Worm (Caenorhabditis elegans): ENCODE measurements around the gene deg-3.

DNA sequence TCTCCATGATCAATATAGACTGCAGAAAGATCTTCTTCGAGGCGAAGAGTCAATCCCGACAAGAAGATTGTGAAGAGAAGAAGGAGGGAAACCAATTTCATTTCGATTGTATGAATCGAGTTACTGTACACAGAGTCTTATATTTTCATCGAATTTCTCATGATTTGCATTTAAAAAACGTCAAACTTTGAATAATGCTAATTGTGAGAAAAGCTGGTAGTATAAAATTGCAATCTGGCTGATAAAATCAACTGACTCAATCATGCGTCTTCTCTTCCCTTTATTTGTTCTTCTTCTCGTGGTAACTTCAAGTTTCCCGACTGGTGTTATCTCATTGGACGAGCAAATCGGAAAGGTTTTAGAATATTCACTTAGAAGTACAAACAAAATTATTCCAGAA is 24.6 kb downstream of the deg-3 start, which contains the start of the genes K03B8.11 and K03B8.14:
- TF ChIP-seq hnd-1 (tag; optimal IDR thresholded peaks at IDR 0.05) (no peak), hmg-4 (GFP tag; optimal IDR thresholded peaks at IDR 0.05) (no peak), B0310.2 (tag; optimal IDR thresholded peaks at IDR 0.05) (no peak), ama-1 (optimal IDR thresholded peaks at IDR 0.05) (no peak)

Data from whole organism, early embryonic.